Fruit fly (Drosophila melanogaster) Kc167 (cell line): ENCODE measurements around the gene CG15012.

Experiments used
- Sin3A ChIP-seq: fragments of >200 bp; optimal IDR thresholded peaks from 2 replicates; lab custom pipeline; 2018; ENCODE audit warnings: missing external identifiers
- insv ChIP-seq: fragments of >200 bp; optimal IDR thresholded peaks from 3 replicates; lab custom pipeline; 2018; ENCODE audit warnings: missing external identifiers

DNA sequence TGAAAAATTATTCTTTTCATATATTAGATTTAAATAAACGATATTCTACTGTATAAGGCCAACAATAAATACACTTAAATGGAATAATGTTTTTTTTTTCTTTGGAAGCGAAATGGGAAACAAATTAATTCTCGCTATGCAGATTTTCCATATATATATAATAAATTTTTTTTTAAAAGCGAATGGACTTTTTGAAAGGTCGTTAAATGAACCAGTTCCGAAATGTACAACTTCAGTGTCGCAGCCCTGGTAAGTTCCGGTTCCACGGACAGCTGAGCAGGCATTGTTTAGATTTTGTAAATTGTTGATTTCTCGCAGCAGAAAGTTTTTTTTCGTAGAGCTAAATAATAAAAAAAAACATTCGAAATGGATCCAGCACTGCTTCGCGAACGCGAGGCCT lies 5.3 kb downstream of the CG15012 start, which contains the start of gene TfIIEbeta:
- TF ChIP-seq insv (lab: Kevin White, UChicago) = no peak
- no peak for TF ChIP-seq Sin3A (lab: Kevin White, UChicago)
